Worm (Caenorhabditis elegans) whole organism, L1 larva: ENCODE measurements around the gene F53C11.4.

Experiments
- C16A3.4 ChIP-seq: fragments of 150-350 bp; optimal IDR thresholded peaks from 2 replicates; lab custom pipeline; 2014; ENCODE audit warnings: missing biosample characterization, missing genetic modification characterization
- dsc-1 ChIP-seq: sonication (generic microtip); optimal IDR thresholded peaks from 2 replicates; lab custom pipeline; 2016; ENCODE audit warnings: mild to moderate bottlenecking, missing genetic modification characterization, missing compliant biosample characterization
- jun-1 ChIP-seq: fragments of 150-350 bp; optimal IDR thresholded peaks from 2 replicates; lab custom pipeline; 2014; ENCODE audit warnings: missing biosample characterization, missing genetic modification reagents, missing genetic modification characterization
- unc-130 ChIP-seq: fragments of 150-350 bp; optimal IDR thresholded peaks from 2 replicates; lab custom pipeline; 2017; ENCODE audit warnings: missing biosample characterization, missing genetic modification characterization, inconsistent platforms
- unc-62 ChIP-seq: fragments of 150-350 bp; optimal IDR thresholded peaks from 2 replicates; lab custom pipeline; 2014; ENCODE audit warnings: missing biosample characterization, missing genetic modification reagents, missing genetic modification characterization
- zag-1 ChIP-seq: fragments of 150-350 bp; optimal IDR thresholded peaks from 2 replicates; lab custom pipeline; 2014; ENCODE audit warnings: missing biosample characterization, missing genetic modification characterization

- TF ChIP-seq unc-62 (GFP tag; lab: Kevin White, UChicago) (no peak), dsc-1 (no peak), zag-1 (tag; lab: Kevin White, UChicago) (no peak), jun-1 (tag; lab: Kevin White, UChicago) (no peak), unc-130 (no peak), C16A3.4 (tag; lab: Kevin White, UChicago) (no peak)
These were observed 30.6 kb downstream of the F53C11.4 start, which contains the start of gene F20G2.2 for ce11 chrV:13756359-13757091.
